Fruit fly (Drosophila melanogaster): ENCODE measurements around the gene rg.

The rg gene

dm6 chrX:5285835-5286234 lies 200.3 kb downstream of the rg start (continued):
- peak; percentile 30; the same call in 1 of the 2 replicates for TF ChIP-seq ranshi (GFP tag; IDR thresholded peaks at IDR 0.05)
- peak; percentile 48 for TF ChIP-seq tin (GFP tag; optimal IDR thresholded peaks at IDR 0.05)
- TF ChIP-seq sob (GFP tag; IDR thresholded peaks at IDR 0.05), result peak; percentile 69
- TF ChIP-seq CG14014 (GFP tag; IDR thresholded peaks at IDR 0.05), result 0 out of 2 replicates have a peak, but pooled peaks have one; percentile 39
- TF ChIP-seq CG2889 (GFP tag; IDR thresholded peaks at IDR 0.05), result no peak
- peak; percentile 78 for TF ChIP-seq CG15696 (tag; optimal IDR thresholded peaks at IDR 0.05)
- peak; percentile 0 for TF ChIP-seq exex (tag; optimal IDR thresholded peaks at IDR 0.05)
- no peak for TF ChIP-seq fd64A (GFP tag; optimal IDR thresholded peaks at IDR 0.05)
- peak; percentile 44; the same call in 1 of the 2 replicates for TF ChIP-seq CG6272 (GFP tag; IDR thresholded peaks at IDR 0.05)
- peak; percentile 6 for TF ChIP-seq Side (GFP tag; optimal IDR thresholded peaks at IDR 0.05)
- TF ChIP-seq CG15011 (GFP tag; optimal IDR thresholded peaks at IDR 0.05), result peak; percentile 29
- peak; percentile 69 for TF ChIP-seq D19A (tag; optimal IDR thresholded peaks at IDR 0.05)
- peak; percentile 64 for TF ChIP-seq Rfx (GFP tag; IDR thresholded peaks at IDR 0.05)
- no peak for TF ChIP-seq cato (GFP tag; optimal IDR thresholded peaks at IDR 0.05; ENCODE audit: borderline replicate concordance)
- TF ChIP-seq CHES-1-like (GFP tag; optimal IDR thresholded peaks at IDR 0.05), result peak; percentile 6
- no peak for TF ChIP-seq CG10431 (GFP tag; optimal IDR thresholded peaks at IDR 0.05)
- peak; percentile 65; the same call in 2 of the 3 replicates for TF ChIP-seq dysf (GFP tag; IDR thresholded peaks at IDR 0.05)
- TF ChIP-seq CG1647 (GFP tag; optimal IDR thresholded peaks at IDR 0.05), result peak; percentile 30
- TF ChIP-seq Fer2 (tag; optimal IDR thresholded peaks at IDR 0.05), result peak; percentile 39
- peak; percentile 30 for TF ChIP-seq NfI (GFP tag; optimal IDR thresholded peaks at IDR 0.05)
- TF ChIP-seq C15 (GFP tag; IDR thresholded peaks at IDR 0.05), result no peak
- TF ChIP-seq fd102C (GFP tag; optimal IDR thresholded peaks at IDR 0.05), result no peak
- TF ChIP-seq slbo (GFP tag; IDR thresholded peaks at IDR 0.05), result peak; percentile 56; the same call in 1 of the 2 replicates
- peak; percentile 17 for TF ChIP-seq fd3F (GFP tag; optimal IDR thresholded peaks at IDR 0.05)
- peak; percentile 26; the same call in 1 of the 2 replicates for TF ChIP-seq wor (GFP tag; IDR thresholded peaks at IDR 0.05)
- TF ChIP-seq Atf6 (GFP tag; IDR thresholded peaks at IDR 0.05), result peak; percentile 60; the same call in 1 of the 2 replicates
- TF ChIP-seq Awh (GFP tag; IDR thresholded peaks at IDR 0.05), result no peak
- TF ChIP-seq Fer3 (tag; optimal IDR thresholded peaks at IDR 0.05), result peak; percentile 59
- TF ChIP-seq CG12744 (GFP tag; optimal IDR thresholded peaks at IDR 0.05), result peak; percentile 23
- no peak for TF ChIP-seq pan (optimal IDR thresholded peaks at IDR 0.05)
- TF ChIP-seq pan (GFP tag; optimal IDR thresholded peaks at IDR 0.05 in 1 of 2, IDR thresholded peaks at IDR 0.05 in 1 of 2), result peak in 1 of 2 experiments; percentile 49
- TF ChIP-seq gce (GFP tag; IDR thresholded peaks at IDR 0.05), result no peak
- peak; percentile 64 for TF ChIP-seq fd96Cb (tag; optimal IDR thresholded peaks at IDR 0.05)
- TF ChIP-seq CG7556 (GFP tag; optimal IDR thresholded peaks at IDR 0.05), result peak; percentile 26
- TF ChIP-seq CG9727 (GFP tag; optimal IDR thresholded peaks at IDR 0.05), result peak; percentile 74
- no peak for TF ChIP-seq aop (GFP tag; IDR thresholded peaks at IDR 0.05)
- peak; percentile 79 for TF ChIP-seq lab (GFP tag; optimal IDR thresholded peaks at IDR 0.05)
- peak; percentile 26; the same call in 2 of the 3 replicates for TF ChIP-seq Aef1 (GFP tag; IDR thresholded peaks at IDR 0.05)
- TF ChIP-seq Trl (optimal IDR thresholded peaks at IDR 0.05), result no peak
- peak; percentile 18 for TF ChIP-seq Trl (GFP tag; optimal IDR thresholded peaks at IDR 0.05)
- peak; percentile 51 for TF ChIP-seq HLH54F (GFP tag; optimal IDR thresholded peaks at IDR 0.05)
- no peak for TF ChIP-seq crol (GFP tag; IDR thresholded peaks at IDR 0.05)
- no peak for TF ChIP-seq CG14965 (GFP tag; optimal IDR thresholded peaks at IDR 0.05; ENCODE audit: borderline replicate concordance)
- peak; percentile 49 for TF ChIP-seq CG2712 (tag; optimal IDR thresholded peaks at IDR 0.05)
- TF ChIP-seq Ets97D (GFP tag; optimal IDR thresholded peaks at IDR 0.05), result no peak
- TF ChIP-seq row (GFP tag; IDR thresholded peaks at IDR 0.05), result peak; percentile 78
- TF ChIP-seq CG10979 (tag; optimal IDR thresholded peaks at IDR 0.05), result peak; percentile 64
- peak; percentile 32 for TF ChIP-seq CG7271 (tag; optimal IDR thresholded peaks at IDR 0.05)
- no peak for TF ChIP-seq CG9797 (GFP tag; optimal IDR thresholded peaks at IDR 0.05)
- peak; percentile 41 for TF ChIP-seq sqz (GFP tag; optimal IDR thresholded peaks at IDR 0.05)
- no peak for TF ChIP-seq TFAM (GFP tag; optimal IDR thresholded peaks at IDR 0.05)
- TF ChIP-seq CG31441 (GFP tag; IDR thresholded peaks at IDR 0.05), result peak; percentile 24; the same call in 1 of the 2 replicates

Data from whole organism, embryonic.